Fruit fly (Drosophila melanogaster): ENCODE measurements around the gene Tgi.

The Tgi gene

dm6 chr3L:13479609-13480240, 6.9 kb upstream of the Tgi start (continued):
- peak; percentile 47 for TF ChIP-seq net (GFP tag; optimal IDR thresholded peaks at IDR 0.05)
- peak; percentile 50 for TF ChIP-seq CG34406 (GFP tag; optimal IDR thresholded peaks at IDR 0.05)
- TF ChIP-seq spab (GFP tag; optimal IDR thresholded peaks at IDR 0.05): peak; percentile 15
- TF ChIP-seq CG3032 (tag; optimal IDR thresholded peaks at IDR 0.05): peak; percentile 25
- peak; percentile 65 for TF ChIP-seq CG32006 (GFP tag; optimal IDR thresholded peaks at IDR 0.05)
- TF ChIP-seq Ets21C (GFP tag; optimal IDR thresholded peaks at IDR 0.05): peak; percentile 58
- peak; percentile 75 for TF ChIP-seq topi (GFP tag; optimal IDR thresholded peaks at IDR 0.05)
- peak; percentile 68 for TF ChIP-seq CG6276 (GFP tag; optimal IDR thresholded peaks at IDR 0.05)
- TF ChIP-seq dsx (GFP tag; optimal IDR thresholded peaks at IDR 0.05; ENCODE audit: poor library complexity, severe bottlenecking): no peak
- TF ChIP-seq achi (GFP tag; optimal IDR thresholded peaks at IDR 0.05): peak; percentile 41
- TF ChIP-seq Met (GFP tag; optimal IDR thresholded peaks at IDR 0.05): peak; percentile 46
- TF ChIP-seq Ets96B (tag; optimal IDR thresholded peaks at IDR 0.05): peak; percentile 14
- TF ChIP-seq Hr4 (GFP tag; optimal IDR thresholded peaks at IDR 0.05): peak; percentile 65
- peak; percentile 30 for TF ChIP-seq Smox (GFP tag; optimal IDR thresholded peaks at IDR 0.05)
- peak; percentile 36 for TF ChIP-seq Sox14 (GFP tag; optimal IDR thresholded peaks at IDR 0.05)
- no peak for TF ChIP-seq fkh (GFP tag; optimal IDR thresholded peaks at IDR 0.05)

dm6 chr3L:13480241-13480627, 6.4 kb upstream of the Tgi start:
- TF ChIP-seq esn (GFP tag; optimal IDR thresholded peaks at IDR 0.05) (peak; percentile 38), ss (GFP tag; optimal IDR thresholded peaks at IDR 0.05) (peak in 1 of 2 experiments; percentile 38), CG6808 (GFP tag; optimal IDR thresholded peaks at IDR 0.05) (no peak), CG15336 (GFP tag; IDR thresholded peaks at IDR 0.05) (peak; percentile 13; the same call in 1 of the 2 replicates)

dm6 chr3L:13486860-13487404, 335 bp downstream of the Tgi start:
- TF ChIP-seq eg (GFP tag; IDR thresholded peaks at IDR 0.05) (0 out of 3 replicates have a peak, but pooled peaks have one; percentile 10), fd59A (GFP tag; optimal IDR thresholded peaks at IDR 0.05) (no peak), CG16779 (tag; optimal IDR thresholded peaks at IDR 0.05) (peak; percentile 19), CG3032 (tag; optimal IDR thresholded peaks at IDR 0.05) (no peak), CG8119 (GFP tag; IDR thresholded peaks at IDR 0.05) (peak; percentile 56; the same call in 1 of the 3 replicates), Eip78C (GFP tag) (peak; percentile 58), lz (GFP tag; optimal IDR thresholded peaks at IDR 0.05) (no peak), CG6276 (GFP tag; optimal IDR thresholded peaks at IDR 0.05) (peak; percentile 62), CG3919 (GFP tag; optimal IDR thresholded peaks at IDR 0.05) (peak; percentile 17), CG6792 (GFP tag; optimal IDR thresholded peaks at IDR 0.05) (no peak), CG8632 (GFP tag; optimal IDR thresholded peaks at IDR 0.05) (no peak), pdm3 (GFP tag; optimal IDR thresholded peaks at IDR 0.05) (no peak), net (GFP tag; optimal IDR thresholded peaks at IDR 0.05) (peak; percentile 5), Lpt (GFP tag; optimal IDR thresholded peaks at IDR 0.05) (peak; percentile 29), CG11902 (GFP tag; optimal IDR thresholded peaks at IDR 0.05) (no peak), Hr38 (GFP tag; optimal IDR thresholded peaks at IDR 0.05) (no peak), ss (GFP tag; optimal IDR thresholded peaks at IDR 0.05) (peak; percentile 50 to 53), CG6163 (GFP tag; IDR thresholded peaks at IDR 0.05) (peak; percentile 30; the same call in 1 of the 3 replicates), fd85E (GFP tag; optimal IDR thresholded peaks at IDR 0.05) (no peak), CG6808 (GFP tag; optimal IDR thresholded peaks at IDR 0.05) (peak; percentile 15), CG6854 (GFP tag; optimal IDR thresholded peaks at IDR 0.05) (peak; percentile 74)

Measured in whole organism, prepupa.